Fruit fly (Drosophila melanogaster) whole organism, embryonic: ENCODE results near the gene sosie.

ENCODE experiments used
- Abd-B ChIP-seq: fragments of 200-800 bp; sonication (Bioruptor generic); optimal IDR thresholded peaks from 2 replicates; lab custom pipeline; 2018; ENCODE audit warnings: missing biosample characterization, mild to moderate bottlenecking, missing genetic modification characterization, moderate library complexity
- Asciz ChIP-seq: fragments of 200-800 bp; sonication (Bioruptor generic); optimal IDR thresholded peaks from 2 replicates; lab custom pipeline; 2017; ENCODE audit warnings: missing biosample characterization, mild to moderate bottlenecking, missing genetic modification characterization, missing genetic modification reagents
- Atf6 ChIP-seq: fragments of 200-800 bp; sonication (Bioruptor generic); IDR thresholded peaks from 2 replicates; pipeline ENCODE4 v1.3.6; 2022; ENCODE audit warnings: missing biosample characterization, missing genetic modification characterization
- BEAF-32 ChIP-seq: fragments of 200-800 bp; sonication (Bioruptor generic); optimal IDR thresholded peaks from 3 replicates; lab custom pipeline; 2017; ENCODE audit warnings: missing biosample characterization, missing genetic modification characterization, mild to moderate bottlenecking, moderate library complexity, missing genetic modification reagents
- CG11247 ChIP-seq: fragments of 200-800 bp; sonication (Bioruptor generic); IDR thresholded peaks from 2 replicates; pipeline ENCODE4 v1.3.6; 2022; ENCODE audit warnings: missing biosample characterization, missing genetic modification characterization
- CG12236 ChIP-seq: fragments of 200-800 bp; sonication (Bioruptor generic); optimal IDR thresholded peaks from 2 replicates; lab custom pipeline; 2016; ENCODE audit warnings: missing biosample characterization, missing genetic modification characterization
- CG12942 ChIP-seq: fragments of 200-800 bp; sonication (Bioruptor generic); optimal IDR thresholded peaks from 3 replicates; lab custom pipeline; 2016; ENCODE audit warnings: missing biosample characterization, missing genetic modification characterization
- CG14667 ChIP-seq: fragments of 200-800 bp; sonication (Bioruptor generic); IDR thresholded peaks from 2 replicates; pipeline ENCODE4 v1.3.6; 2022; ENCODE audit warnings: missing biosample characterization, missing genetic modification characterization
- CG1529 ChIP-seq: fragments of 200-800 bp; sonication (Bioruptor generic); optimal IDR thresholded peaks from 3 replicates; lab custom pipeline; 2018; ENCODE audit warnings: missing biosample characterization, missing genetic modification characterization
- CG16779 ChIP-seq: fragments of 200-800 bp; sonication (Bioruptor generic); IDR thresholded peaks from 2 replicates; pipeline ENCODE4 v1.3.6; 2022; ENCODE audit warnings: missing biosample characterization, missing genetic modification characterization
- CG16863 ChIP-seq: fragments of 200-800 bp; sonication (Bioruptor generic); optimal IDR thresholded peaks from 3 replicates; lab custom pipeline; 2016; ENCODE audit warnings: missing biosample characterization, missing genetic modification characterization
- CG18262 ChIP-seq: fragments of 200-800 bp; optimal IDR thresholded peaks from 3 replicates; lab custom pipeline; 2019; ENCODE audit warnings: missing biosample characterization, mild to moderate bottlenecking, missing genetic modification characterization, moderate library complexity
- CG2120 ChIP-seq: fragments of 200-800 bp; sonication (Bioruptor generic); optimal IDR thresholded peaks from 3 replicates; lab custom pipeline; 2016; ENCODE audit warnings: missing biosample characterization, missing genetic modification characterization
- CG2678 ChIP-seq: fragments of 200-800 bp; sonication (Bioruptor generic); optimal IDR thresholded peaks from 3 replicates; lab custom pipeline; 2019; ENCODE audit warnings: missing biosample characterization, mild to moderate bottlenecking, missing genetic modification characterization, moderate library complexity
- CG30431 ChIP-seq: fragments of 200-800 bp; sonication (Bioruptor generic); optimal IDR thresholded peaks from 2 replicates; lab custom pipeline; 2017; ENCODE audit warnings: missing biosample characterization, missing genetic modification characterization
- CG4360 ChIP-seq: fragments of 200-800 bp; sonication (Bioruptor generic); IDR thresholded peaks from 2 replicates; pipeline ENCODE4 v1.3.6; 2022; ENCODE audit warnings: missing biosample characterization, missing genetic modification characterization
- CG5953 ChIP-seq: fragments of 200-800 bp; sonication (Bioruptor generic); IDR thresholded peaks from 2 replicates; pipeline ENCODE4 v1.3.6; 2022; ENCODE audit warnings: missing biosample characterization, missing genetic modification characterization
- CG7357 ChIP-seq: fragments of 200-800 bp; sonication (Bioruptor generic); IDR thresholded peaks from 3 replicates; pipeline ENCODE4 v1.3.6; 2022; ENCODE audit warnings: missing biosample characterization, missing genetic modification characterization
- CG8388 ChIP-seq: fragments of 200-800 bp; sonication (Bioruptor generic); optimal IDR thresholded peaks from 2 replicates; lab custom pipeline; 2019; ENCODE audit warnings: missing biosample characterization, mild to moderate bottlenecking, missing genetic modification characterization, moderate library complexity
- CrebB ChIP-seq: fragments of 200-800 bp; sonication (Bioruptor generic); optimal IDR thresholded peaks from 3 replicates; lab custom pipeline; 2018; ENCODE audit warnings: missing biosample characterization, mild to moderate bottlenecking, missing genetic modification characterization
- Dip3 ChIP-seq: fragments of 200-800 bp; sonication (Bioruptor generic); optimal IDR thresholded peaks from 3 replicates; lab custom pipeline; 2016; ENCODE audit warnings: missing biosample characterization, missing genetic modification characterization
- Dp ChIP-seq: fragments of 200-800 bp; sonication (Bioruptor generic); optimal IDR thresholded peaks from 2 replicates; lab custom pipeline; 2018; ENCODE audit warnings: missing biosample characterization, mild to moderate bottlenecking, missing genetic modification characterization, moderate library complexity
- Fer2 ChIP-seq: fragments of 200-800 bp; sonication (Bioruptor generic); optimal IDR thresholded peaks from 2 replicates; lab custom pipeline; 2018; ENCODE audit warnings: missing biosample characterization, mild to moderate bottlenecking, missing genetic modification characterization, moderate library complexity
- MESR4 ChIP-seq: fragments of 200-800 bp; sonication (Bioruptor generic); optimal IDR thresholded peaks from 2 replicates; lab custom pipeline; 2018; ENCODE audit warnings: missing biosample characterization, mild to moderate bottlenecking, missing genetic modification characterization, moderate library complexity
- PHDP ChIP-seq: fragments of 200-800 bp; sonication (Bioruptor generic); optimal IDR thresholded peaks from 3 replicates; lab custom pipeline; 2018; ENCODE audit warnings: missing biosample characterization, mild to moderate bottlenecking, missing genetic modification characterization, moderate library complexity
- Pdp1 ChIP-seq, 2 experiments: fragments of 200-800 bp; sonication (Bioruptor generic); optimal IDR thresholded peaks; 3 replicates each; lab custom pipeline; 2016; ENCODE audit warnings: missing biosample characterization in 2 of 2, missing genetic modification characterization in 2 of 2, mild to moderate bottlenecking in 1 of 2, moderate library complexity in 1 of 2
- Ravus ChIP-seq: fragments of 200-800 bp; sonication (Bioruptor generic); IDR thresholded peaks from 2 replicates; pipeline ENCODE4 v1.3.6; 2022; ENCODE audit warnings: missing biosample characterization, missing genetic modification characterization
- Sin3A ChIP-seq: fragments of >200 bp; optimal IDR thresholded peaks from 2 replicates; lab custom pipeline; 2018
- Six4 ChIP-seq: fragments of 200-800 bp; sonication (Bioruptor generic); optimal IDR thresholded peaks from 2 replicates; lab custom pipeline; 2016; ENCODE audit warnings: missing biosample characterization, missing genetic modification characterization
- Taf1 ChIP-seq: fragments of 200-800 bp; sonication (Bioruptor generic); IDR thresholded peaks from 2 replicates; pipeline ENCODE4 v1.3.6; 2022; ENCODE audit warnings: missing biosample characterization, missing genetic modification characterization
- abd-A ChIP-seq: fragments of 200-800 bp; sonication (Bioruptor generic); optimal IDR thresholded peaks from 3 replicates; lab custom pipeline; 2019; ENCODE audit warnings: missing biosample characterization, mild to moderate bottlenecking, missing genetic modification characterization, moderate library complexity
- bigmax ChIP-seq: fragments of 200-800 bp; sonication (Bioruptor generic); optimal IDR thresholded peaks from 2 replicates; lab custom pipeline; 2018; ENCODE audit warnings: missing biosample characterization, mild to moderate bottlenecking, missing genetic modification characterization
- bsh ChIP-seq, 2 experiments: fragments of 200-800 bp; sonication (Bioruptor generic); optimal IDR thresholded peaks; 2 replicates each; lab custom pipeline; 2017 to 2018; ENCODE audit warnings: mild to moderate bottlenecking in 2 of 2, missing biosample characterization in 2 of 2, missing genetic modification characterization in 2 of 2, moderate library complexity in 1 of 2
- chn ChIP-seq: fragments of 200-800 bp; sonication (Bioruptor generic); optimal IDR thresholded peaks from 2 replicates; lab custom pipeline; 2016; ENCODE audit warnings: missing biosample characterization, missing genetic modification characterization
- corto ChIP-seq: fragments of 200-800 bp; sonication (Bioruptor generic); optimal IDR thresholded peaks from 2 replicates; lab custom pipeline; 2016; ENCODE audit warnings: missing biosample characterization, mild to moderate bottlenecking, missing genetic modification characterization, moderate library complexity
- da ChIP-seq: fragments of 200-800 bp; sonication (Bioruptor generic); optimal IDR thresholded peaks from 2 replicates; lab custom pipeline; 2016; ENCODE audit warnings: missing biosample characterization, missing genetic modification characterization
- dmrt99B ChIP-seq: fragments of 200-800 bp; sonication (Bioruptor generic); optimal IDR thresholded peaks from 2 replicates; lab custom pipeline; 2018; ENCODE audit warnings: missing biosample characterization, mild to moderate bottlenecking, missing genetic modification characterization, moderate library complexity
- en ChIP-seq: fragments of 200-800 bp; sonication (Bioruptor generic); optimal IDR thresholded peaks from 2 replicates; lab custom pipeline; 2016; ENCODE audit warnings: missing biosample characterization, missing genetic modification characterization
- fu2 ChIP-seq: fragments of 200-800 bp; sonication (Bioruptor generic); optimal IDR thresholded peaks from 2 replicates; lab custom pipeline; 2016; ENCODE audit warnings: missing biosample characterization, missing genetic modification characterization
- gcm ChIP-seq: fragments of 200-800 bp; sonication (Bioruptor generic); optimal IDR thresholded peaks from 2 replicates; lab custom pipeline; 2019; ENCODE audit warnings: missing biosample characterization, mild to moderate bottlenecking, missing genetic modification characterization, moderate library complexity
- gt ChIP-seq: fragments of 200-800 bp; sonication (Bioruptor generic); IDR thresholded peaks from 2 replicates; pipeline ENCODE4 v1.3.6; 2022; ENCODE audit warnings: missing biosample characterization, missing genetic modification characterization
- jigr1 ChIP-seq: fragments of 200-800 bp; sonication (Bioruptor generic); IDR thresholded peaks from 3 replicates; pipeline ENCODE4 v1.3.6; 2022; ENCODE audit warnings: missing biosample characterization, missing genetic modification characterization
- jing ChIP-seq: fragments of 200-800 bp; sonication (Bioruptor generic); optimal IDR thresholded peaks from 2 replicates; lab custom pipeline; 2018; ENCODE audit warnings: missing biosample characterization, mild to moderate bottlenecking, missing genetic modification characterization
- onecut ChIP-seq: fragments of 200-800 bp; sonication (Bioruptor generic); IDR thresholded peaks from 2 replicates; pipeline ENCODE4 v1.3.6; 2022; ENCODE audit warnings: missing biosample characterization, missing genetic modification characterization
- peb ChIP-seq: fragments of 200-800 bp; sonication (Bioruptor generic); IDR thresholded peaks from 2 replicates; pipeline ENCODE4 v1.3.6; 2022; ENCODE audit warnings: missing biosample characterization, missing genetic modification characterization
- pfk ChIP-seq: fragments of 200-800 bp; sonication (Bioruptor generic); optimal IDR thresholded peaks from 2 replicates; lab custom pipeline; 2018; ENCODE audit warnings: missing biosample characterization, mild to moderate bottlenecking, missing genetic modification characterization, moderate library complexity
- pnt ChIP-seq: fragments of 200-800 bp; sonication (Bioruptor generic); optimal IDR thresholded peaks from 3 replicates; lab custom pipeline; 2016; ENCODE audit warnings: missing biosample characterization, missing genetic modification characterization
- repo ChIP-seq: fragments of 200-800 bp; sonication (Bioruptor generic); optimal IDR thresholded peaks from 2 replicates; lab custom pipeline; 2016; ENCODE audit warnings: missing biosample characterization, missing genetic modification characterization
- shn ChIP-seq: fragments of 200-800 bp; sonication (Bioruptor generic); optimal IDR thresholded peaks from 3 replicates; lab custom pipeline; 2016; ENCODE audit warnings: missing biosample characterization, missing genetic modification characterization
- tap ChIP-seq: fragments of 200-800 bp; optimal IDR thresholded peaks from 3 replicates; lab custom pipeline; 2019; ENCODE audit warnings: missing biosample characterization, mild to moderate bottlenecking, missing genetic modification characterization, moderate library complexity
- wdn ChIP-seq: fragments of 200-800 bp; sonication (Bioruptor generic); IDR thresholded peaks from 2 replicates; pipeline ENCODE4 v1.3.6; 2022; ENCODE audit warnings: missing biosample characterization, missing genetic modification characterization

The sosie gene

dm6 chr3R:24870389-24871048 is 36.8 kb downstream of the sosie start, which contains the start of gene CycB3 (continued):
- TF ChIP-seq Fer2, result no peak
- TF ChIP-seq CG16863 (GFP tag; lab: Kevin White, UChicago), result no peak
- TF ChIP-seq Dip3 (GFP tag; lab: Kevin White, UChicago), result no peak
- TF ChIP-seq dmrt99B, result no peak
- TF ChIP-seq CG7357 (GFP tag; lab: Robert Waterston, UW), result no peak
- no peak for TF ChIP-seq peb (GFP tag; lab: Robert Waterston, UW)
- no peak for TF ChIP-seq Abd-B (GFP tag; lab: Kevin White, UChicago)
- no peak for TF ChIP-seq bigmax (GFP tag; lab: Kevin White, UChicago)
- TF ChIP-seq CG16779 (GFP tag; lab: Robert Waterston, UW), result no peak
- TF ChIP-seq da, result peak; percentile 34
- no peak for TF ChIP-seq chn (GFP tag; lab: Kevin White, UChicago)
- TF ChIP-seq repo, result peak; percentile 25
- TF ChIP-seq Pdp1 (GFP tag; optimal IDR thresholded peaks at IDR 0.05; lab: Kevin White, UChicago), result no peak
- TF ChIP-seq jing (GFP tag; lab: Kevin White, UChicago), result no peak
- no peak for TF ChIP-seq PHDP (tag; lab: Kevin White, UChicago)
- TF ChIP-seq shn (GFP tag; lab: Kevin White, UChicago), result no peak
- TF ChIP-seq MESR4 (GFP tag; lab: Kevin White, UChicago), result peak; percentile 64
- no peak for TF ChIP-seq Atf6 (GFP tag; lab: Robert Waterston, UW)
- TF ChIP-seq Taf1 (GFP tag; lab: Robert Waterston, UW), result no peak
- TF ChIP-seq en (GFP tag; lab: Kevin White, UChicago), result no peak
- TF ChIP-seq CrebB (tag; lab: Kevin White, UChicago), result no peak
- TF ChIP-seq BEAF-32 (GFP tag; lab: Kevin White, UChicago), result peak; percentile 56
- no peak for TF ChIP-seq fu2 (GFP tag; lab: Kevin White, UChicago)
- TF ChIP-seq abd-A (tag; lab: Kevin White, UChicago), result no peak
- TF ChIP-seq corto (GFP tag; lab: Kevin White, UChicago), result no peak
- TF ChIP-seq CG2678 (tag; lab: Kevin White, UChicago), result no peak
- no peak for TF ChIP-seq gcm (GFP tag; lab: Kevin White, UChicago)
- no peak for TF ChIP-seq Ravus
- no peak for TF ChIP-seq CG30431 (GFP tag; lab: Kevin White, UChicago)
- no peak for TF ChIP-seq CG1529 (GFP tag; lab: Kevin White, UChicago)
- no peak for TF ChIP-seq tap (tag; lab: Kevin White, UChicago)
- TF ChIP-seq CG5953 (GFP tag; lab: Robert Waterston, UW), result no peak
- TF ChIP-seq CG12236 (GFP tag; lab: Kevin White, UChicago), result no peak
- TF ChIP-seq jigr1 (GFP tag; lab: Robert Waterston, UW), result no peak
- no peak for TF ChIP-seq bsh (GFP tag; optimal IDR thresholded peaks at IDR 0.05; lab: Kevin White, UChicago)
- no peak for TF ChIP-seq CG2120
- no peak for TF ChIP-seq gt (GFP tag; lab: Robert Waterston, UW)
- peak; percentile 99 for TF ChIP-seq Dp (GFP tag; lab: Kevin White, UChicago)
- no peak for TF ChIP-seq CG12942 (GFP tag; lab: Kevin White, UChicago)
- TF ChIP-seq Asciz, result no peak
- TF ChIP-seq pnt (GFP tag; lab: Kevin White, UChicago), result no peak
- TF ChIP-seq onecut (GFP tag; lab: Robert Waterston, UW), result no peak; the same call in none of the 2 replicates
- 0 out of 2 replicates have a peak, but pooled peaks have one; percentile 22 for TF ChIP-seq CG4360 (GFP tag; lab: Robert Waterston, UW)
- TF ChIP-seq Sin3A, result peak; percentile 53
- no peak for TF ChIP-seq CG8388 (GFP tag; lab: Kevin White, UChicago)
- TF ChIP-seq pfk (GFP tag; lab: Kevin White, UChicago), result peak; percentile 38
- no peak for TF ChIP-seq CG14667 (GFP tag; lab: Robert Waterston, UW)
- no peak for TF ChIP-seq Six4
- TF ChIP-seq CG18262 (tag; lab: Kevin White, UChicago), result peak; percentile 17
- TF ChIP-seq wdn (GFP tag; lab: Robert Waterston, UW), result no peak
- TF ChIP-seq CG11247 (GFP tag; lab: Robert Waterston, UW), result no peak
